Fruit fly (Drosophila melanogaster) whole organism, embryonic: ENCODE data around the gene CG7120.

Source experiments
- Abd-B ChIP-seq: fragments of 200-800 bp; sonication (Bioruptor generic); optimal IDR thresholded peaks from 2 replicates; lab custom pipeline; 2018; ENCODE audit warnings: missing biosample characterization, mild to moderate bottlenecking, missing genetic modification characterization, moderate library complexity
- Atf6 ChIP-seq: fragments of 200-800 bp; sonication (Bioruptor generic); IDR thresholded peaks from 2 replicates; pipeline ENCODE4 v1.3.6; 2022; ENCODE audit warnings: missing biosample characterization, missing genetic modification characterization
- Bteb2 ChIP-seq: fragments of 200-800 bp; sonication (Bioruptor generic); optimal IDR thresholded peaks from 2 replicates; lab custom pipeline; 2016; ENCODE audit warnings: missing biosample characterization, missing genetic modification characterization
- CG10431 ChIP-seq: fragments of 200-800 bp; sonication (Bioruptor generic); optimal IDR thresholded peaks from 3 replicates; lab custom pipeline; 2018; ENCODE audit warnings: missing biosample characterization, mild to moderate bottlenecking, missing genetic modification characterization
- CG11456 ChIP-seq: fragments of 200-800 bp; sonication (Bioruptor generic); IDR thresholded peaks from 3 replicates; pipeline ENCODE4 v1.3.6; 2022; ENCODE audit warnings: missing biosample characterization, missing genetic modification characterization
- CG11504 ChIP-seq: fragments of 200-800 bp; sonication (Bioruptor generic); optimal IDR thresholded peaks from 3 replicates; lab custom pipeline; 2019; ENCODE audit warnings: missing biosample characterization, mild to moderate bottlenecking, missing genetic modification characterization, moderate library complexity
- CG12299 ChIP-seq: fragments of 200-800 bp; sonication (Bioruptor generic); optimal IDR thresholded peaks from 2 replicates; lab custom pipeline; 2018; ENCODE audit warnings: missing biosample characterization, mild to moderate bottlenecking, missing genetic modification characterization
- CG12942 ChIP-seq: fragments of 200-800 bp; sonication (Bioruptor generic); optimal IDR thresholded peaks from 3 replicates; lab custom pipeline; 2016; ENCODE audit warnings: missing biosample characterization, missing genetic modification characterization
- CG13424 ChIP-seq: fragments of 200-800 bp; sonication (Bioruptor generic); optimal IDR thresholded peaks from 2 replicates; lab custom pipeline; 2019; ENCODE audit warnings: missing biosample characterization, mild to moderate bottlenecking, missing genetic modification characterization, moderate library complexity
- CG17361 ChIP-seq: fragments of 200-800 bp; sonication (Bioruptor generic); IDR thresholded peaks from 3 replicates; pipeline ENCODE4 v1.3.6; 2022; ENCODE audit warnings: missing biosample characterization, missing genetic modification characterization
- CG17802 ChIP-seq: fragments of 200-800 bp; sonication (Bioruptor generic); optimal IDR thresholded peaks from 2 replicates; lab custom pipeline; 2018; ENCODE audit warnings: missing biosample characterization, mild to moderate bottlenecking, missing genetic modification characterization, moderate library complexity
- CG18011 ChIP-seq: fragments of 200-800 bp; sonication (Bioruptor generic); optimal IDR thresholded peaks from 2 replicates; lab custom pipeline; 2017; ENCODE audit warnings: missing biosample characterization, missing genetic modification characterization, mild to moderate bottlenecking, moderate library complexity, missing genotype
- CG30020 ChIP-seq: fragments of 200-800 bp; optimal IDR thresholded peaks from 2 replicates; lab custom pipeline; 2019; ENCODE audit warnings: missing biosample characterization, mild to moderate bottlenecking, missing genetic modification characterization, moderate library complexity
- CG4854 ChIP-seq: fragments of 200-800 bp; sonication (Bioruptor generic); optimal IDR thresholded peaks from 2 replicates; lab custom pipeline; 2016; ENCODE audit warnings: missing biosample characterization, missing genetic modification characterization, inconsistent platforms
- CG5245 ChIP-seq: fragments of 200-800 bp; sonication (Bioruptor generic); optimal IDR thresholded peaks from 3 replicates; lab custom pipeline; 2016; ENCODE audit warnings: missing biosample characterization, missing genetic modification characterization
- CG6272 ChIP-seq: fragments of 200-800 bp; sonication (Bioruptor generic); IDR thresholded peaks from 2 replicates; pipeline ENCODE4 v1.3.6; 2022; ENCODE audit warnings: missing biosample characterization, missing genetic modification characterization
- CG7839 ChIP-seq: fragments of 200-800 bp; sonication (Bioruptor generic); optimal IDR thresholded peaks from 3 replicates; lab custom pipeline; 2018; ENCODE audit warnings: missing biosample characterization, mild to moderate bottlenecking, missing genetic modification characterization, moderate library complexity
- CG8924 ChIP-seq: fragments of 200-800 bp; optimal IDR thresholded peaks from 3 replicates; lab custom pipeline; 2019; ENCODE audit warnings: missing biosample characterization, mild to moderate bottlenecking, missing genetic modification characterization, moderate library complexity
- CG9609 ChIP-seq: fragments of 200-800 bp; sonication (Bioruptor generic); optimal IDR thresholded peaks from 3 replicates; lab custom pipeline; 2016; ENCODE audit warnings: missing biosample characterization, missing genetic modification characterization
- CG9876 ChIP-seq: fragments of 200-800 bp; sonication (Bioruptor generic); optimal IDR thresholded peaks from 2 replicates; lab custom pipeline; 2016; ENCODE audit warnings: missing biosample characterization, missing genetic modification characterization
- CG9932 ChIP-seq: fragments of 200-800 bp; sonication (Bioruptor generic); IDR thresholded peaks from 2 replicates; pipeline ENCODE4 v1.3.6; 2022; ENCODE audit warnings: missing biosample characterization, missing genetic modification characterization
- CkIIα-i1 ChIP-seq: fragments of 200-800 bp; sonication (Bioruptor generic); IDR thresholded peaks from 2 replicates; pipeline ENCODE4 v1.3.6; 2022; ENCODE audit warnings: missing biosample characterization, missing genetic modification characterization
- D19B ChIP-seq: fragments of 200-800 bp; sonication (Bioruptor generic); optimal IDR thresholded peaks from 2 replicates; lab custom pipeline; 2017; ENCODE audit warnings: missing biosample characterization, mild to moderate bottlenecking, missing genetic modification characterization
- Dbx ChIP-seq: fragments of 200-800 bp; sonication (Bioruptor generic); IDR thresholded peaks from 3 replicates; pipeline ENCODE4 v1.3.6; 2022; ENCODE audit warnings: missing biosample characterization, missing genetic modification characterization
- Ets97D ChIP-seq: fragments of 200-800 bp; sonication (Bioruptor generic); optimal IDR thresholded peaks from 3 replicates; lab custom pipeline; 2016; ENCODE audit warnings: missing biosample characterization, missing genetic modification characterization
- HHEX ChIP-seq: fragments of 200-800 bp; sonication (Bioruptor generic); optimal IDR thresholded peaks from 3 replicates; lab custom pipeline; 2017; ENCODE audit warnings: missing biosample characterization, mild to moderate bottlenecking, missing genetic modification characterization, missing genetic modification reagents
- Lpt ChIP-seq: fragments of >200 bp; optimal IDR thresholded peaks from 2 replicates; lab custom pipeline; 2018; ENCODE audit warnings: missing biosample characterization, missing genetic modification characterization
- Max ChIP-seq: fragments of 200-800 bp; sonication (Bioruptor generic); optimal IDR thresholded peaks from 2 replicates; lab custom pipeline; 2016; ENCODE audit warnings: missing biosample characterization, mild to moderate bottlenecking, missing genetic modification characterization
- NC2β ChIP-seq: fragments of 200-800 bp; sonication (Bioruptor generic); optimal IDR thresholded peaks from 2 replicates; lab custom pipeline; 2016; ENCODE audit warnings: missing biosample characterization, missing genetic modification characterization
- NFAT ChIP-seq: fragments of 200-800 bp; sonication (Bioruptor generic); IDR thresholded peaks from 2 replicates; pipeline ENCODE4 v1.3.6; 2022; ENCODE audit warnings: missing biosample characterization, missing genetic modification characterization
- Nf-YC ChIP-seq: fragments of 200-800 bp; optimal IDR thresholded peaks from 3 replicates; lab custom pipeline; 2019; ENCODE audit warnings: missing biosample characterization, mild to moderate bottlenecking, missing genetic modification characterization, moderate library complexity
- Taf1 ChIP-seq: fragments of 200-800 bp; sonication (Bioruptor generic); IDR thresholded peaks from 2 replicates; pipeline ENCODE4 v1.3.6; 2022; ENCODE audit warnings: missing biosample characterization, missing genetic modification characterization
- ara ChIP-seq: fragments of 200-800 bp; sonication (Bioruptor generic); IDR thresholded peaks from 2 replicates; pipeline ENCODE4 v1.3.6; 2022; ENCODE audit warnings: missing biosample characterization, missing genetic modification characterization
- bab2 ChIP-seq: fragments of 200-800 bp; sonication (Bioruptor generic); optimal IDR thresholded peaks from 2 replicates; lab custom pipeline; 2016; ENCODE audit warnings: missing biosample characterization, missing genetic modification characterization
- bsh ChIP-seq, 2 experiments: fragments of 200-800 bp; sonication (Bioruptor generic); optimal IDR thresholded peaks; 2 replicates each; lab custom pipeline; 2017 to 2018; ENCODE audit warnings: mild to moderate bottlenecking in 2 of 2, missing biosample characterization in 2 of 2, missing genetic modification characterization in 2 of 2, moderate library complexity in 1 of 2
- cg ChIP-seq: fragments of 200-800 bp; sonication (Bioruptor generic); optimal IDR thresholded peaks from 3 replicates; lab custom pipeline; 2019; ENCODE audit warnings: missing biosample characterization, mild to moderate bottlenecking, missing genetic modification characterization, moderate library complexity
- chif ChIP-seq, 2 experiments: fragments of 200-800 bp; sonication (Bioruptor generic); optimal IDR thresholded peaks; 3 replicates each; lab custom pipeline; 2016; ENCODE audit warnings: missing biosample characterization in 2 of 2, missing genetic modification characterization in 2 of 2
- dan ChIP-seq: fragments of 200-800 bp; sonication (Bioruptor generic); IDR thresholded peaks from 2 replicates; pipeline ENCODE4 v1.3.6; 2022; ENCODE audit warnings: missing biosample characterization, missing genetic modification characterization
- dati ChIP-seq: fragments of 200-800 bp; sonication (Bioruptor generic); IDR thresholded peaks from 2 replicates; pipeline ENCODE4 v1.3.6; 2022; ENCODE audit warnings: missing biosample characterization, missing genetic modification characterization
- dm ChIP-seq: fragments of 200-800 bp; sonication (Bioruptor generic); optimal IDR thresholded peaks from 3 replicates; lab custom pipeline; 2016; ENCODE audit warnings: missing biosample characterization, missing genetic modification characterization
- fd102C ChIP-seq: fragments of 200-800 bp; sonication (Bioruptor generic); optimal IDR thresholded peaks from 2 replicates; lab custom pipeline; 2018; ENCODE audit warnings: missing biosample characterization, mild to moderate bottlenecking, missing genetic modification characterization, moderate library complexity
- gem ChIP-seq: fragments of 200-800 bp; sonication (Bioruptor generic); optimal IDR thresholded peaks from 2 replicates; lab custom pipeline; 2019; ENCODE audit warnings: missing biosample characterization, mild to moderate bottlenecking, missing genetic modification characterization, moderate library complexity
- grn ChIP-seq: fragments of 200-800 bp; sonication (Bioruptor generic); optimal IDR thresholded peaks from 3 replicates; lab custom pipeline; 2017; ENCODE audit warnings: missing biosample characterization, missing genetic modification characterization
- insv ChIP-seq, 2 experiments: fragments of 200-800 bp; sonication (Bioruptor generic); optimal IDR thresholded peaks; 3 replicates each; lab custom pipeline; 2016 to 2018; ENCODE audit warnings: missing biosample characterization in 2 of 2, missing genetic modification characterization in 2 of 2
- klu ChIP-seq: fragments of 200-800 bp; sonication (Bioruptor generic); IDR thresholded peaks from 2 replicates; pipeline ENCODE4 v1.3.6; 2022; ENCODE audit warnings: missing biosample characterization, missing genetic modification characterization
- lmd ChIP-seq: fragments of 200-800 bp; sonication (Bioruptor generic); IDR thresholded peaks from 2 replicates; pipeline ENCODE4 v1.3.6; 2022; ENCODE audit warnings: missing biosample characterization, missing genetic modification characterization
- pita ChIP-seq: fragments of 200-800 bp; sonication (Bioruptor generic); optimal IDR thresholded peaks from 2 replicates; lab custom pipeline; 2017; ENCODE audit warnings: missing biosample characterization, mild to moderate bottlenecking, missing genetic modification characterization
- rib ChIP-seq: fragments of 200-800 bp; sonication (Bioruptor generic); IDR thresholded peaks from 2 replicates; pipeline ENCODE4 v1.3.6; 2022; ENCODE audit warnings: missing biosample characterization, missing genetic modification characterization
- sima ChIP-seq: fragments of 200-800 bp; sonication (Bioruptor generic); optimal IDR thresholded peaks from 2 replicates; lab custom pipeline; 2016; ENCODE audit warnings: missing biosample characterization, missing genetic modification characterization
- twi ChIP-seq: fragments of 200-800 bp; optimal IDR thresholded peaks from 2 replicates; lab custom pipeline; 2019; ENCODE audit warnings: missing biosample characterization, mild to moderate bottlenecking, missing genetic modification characterization, moderate library complexity
- unpg ChIP-seq: fragments of 200-800 bp; sonication (Bioruptor generic); optimal IDR thresholded peaks from 3 replicates; lab custom pipeline; 2018; ENCODE audit warnings: missing biosample characterization, mild to moderate bottlenecking, missing genetic modification characterization, moderate library complexity
- vvl ChIP-seq: fragments of 200-800 bp; sonication (Bioruptor generic); IDR thresholded peaks from 2 replicates; pipeline ENCODE4 v1.3.6; 2022; ENCODE audit warnings: missing biosample characterization, missing genetic modification characterization

Gene CG7120

dm6 chr3L:8395630-8396168 is at the start of gene CG7120:
CG7120 (plus strand) TSS chr3L:8396000.
- TF ChIP-seq insv (GFP tag; optimal IDR thresholded peaks at IDR 0.05; lab: Kevin White, UChicago) (no peak), NFAT (GFP tag; lab: Robert Waterston, UW) (no peak), CG11504 (tag; lab: Kevin White, UChicago) (peak; percentile 93), Lpt (GFP tag; lab: Kevin White, UChicago) (no peak), vvl (GFP tag; lab: Robert Waterston, UW) (no peak), Dbx (0 out of 3 replicates have a peak, but pooled peaks have one; percentile 20), chif (GFP tag; optimal IDR thresholded peaks at IDR 0.05; lab: Kevin White, UChicago) (peak; percentile 20 to 66), Max (GFP tag; lab: Kevin White, UChicago) (peak; percentile 7), Nf-YC (tag; lab: Kevin White, UChicago) (no peak), Abd-B (GFP tag; lab: Kevin White, UChicago) (no peak), gem (tag; lab: Kevin White, UChicago) (peak; percentile 63), Atf6 (GFP tag; lab: Robert Waterston, UW) (no peak), cg (GFP tag; lab: Kevin White, UChicago) (no peak), CG11456 (no peak), dan (no peak), pita (GFP tag; lab: Kevin White, UChicago) (no peak), bab2 (GFP tag; lab: Kevin White, UChicago) (peak; percentile 1), CG12299 (tag; lab: Kevin White, UChicago) (no peak), lmd (GFP tag; lab: Robert Waterston, UW) (no peak), twi (tag; lab: Kevin White, UChicago) (peak; percentile 33), CG7839 (tag; lab: Kevin White, UChicago) (peak; percentile 68), CG8924 (peak; percentile 33), CG30020 (tag; lab: Kevin White, UChicago) (no peak), CG18011 (GFP tag; lab: Kevin White, UChicago) (peak; percentile 10), CG9609 (GFP tag; lab: Kevin White, UChicago) (no peak), ara (GFP tag; lab: Robert Waterston, UW) (peak; percentile 43), CG17802 (tag; lab: Kevin White, UChicago) (no peak), NC2β (GFP tag; lab: Kevin White, UChicago) (peak; percentile 28), HHEX (peak; percentile 1), klu (GFP tag; lab: Robert Waterston, UW) (no peak), grn (GFP tag; lab: Kevin White, UChicago) (no peak), CG17361 (GFP tag; lab: Robert Waterston, UW) (peak; percentile 76), CG5245 (GFP tag; lab: Kevin White, UChicago) (no peak), dm (GFP tag; lab: Kevin White, UChicago) (no peak), CkIIα-i1 (GFP tag; lab: Robert Waterston, UW) (no peak), CG10431 (no peak), CG4854 (GFP tag; lab: Kevin White, UChicago) (no peak), CG12942 (GFP tag; lab: Kevin White, UChicago) (peak; percentile 14), D19B (GFP tag; lab: Kevin White, UChicago) (peak; percentile 3), Taf1 (GFP tag; lab: Robert Waterston, UW) (no peak), sima (no peak), CG6272 (GFP tag; lab: Robert Waterston, UW) (no peak), unpg (GFP tag; lab: Kevin White, UChicago) (peak; percentile 35), fd102C (no peak), dati (GFP tag; lab: Robert Waterston, UW) (no peak), rib (no peak), Ets97D (GFP tag; lab: Kevin White, UChicago) (no peak), Bteb2 (GFP tag; lab: Kevin White, UChicago) (peak; percentile 49), CG9932 (GFP tag; lab: Robert Waterston, UW) (no peak; the same call in 1 of the 2 replicates), CG9876 (GFP tag; lab: Kevin White, UChicago) (no peak), bsh (GFP tag; optimal IDR thresholded peaks at IDR 0.05; lab: Kevin White, UChicago) (peak in 1 of 2 experiments; percentile 66), CG13424 (peak; percentile 54)
